ENCODE assay signal across 2 fruit fly cellular contexts in genomic region chr3R:6427619-6428378, dm6.
TF ChIP-seq lines count a peak whose summit lies in the region.

No protein-coding gene starts in this region.

TF ChIP-seq in whole organism, embryonic, 481 proteins besides CTCF, POLR2A, EP300 and RAD21 (continued from another document and continues in another):
- TF ChIP-seq pita (GFP tag; optimal IDR thresholded peaks at IDR 0.05; lab: Kevin White, UChicago) (no peak), ci (GFP tag; IDR thresholded peaks at IDR 0.05; lab: Robert Waterston, UW) (peak; percentile 87; the same call in 2 of the 3 replicates), eve (GFP tag; optimal IDR thresholded peaks at IDR 0.05; lab: Kevin White, UChicago) (peak in 1 of 2 experiments; percentile 64), CoRest (tag; optimal IDR thresholded peaks at IDR 0.05; lab: Kevin White, UChicago) (peak; percentile 50), CG17186 (GFP tag; optimal IDR thresholded peaks at IDR 0.05; lab: Kevin White, UChicago) (no peak), dimm (GFP tag; IDR thresholded peaks at IDR 0.05; lab: Robert Waterston, UW) (no peak), CG7839 (tag; optimal IDR thresholded peaks at IDR 0.05; lab: Kevin White, UChicago) (peak; percentile 72), CG9727 (GFP tag; optimal IDR thresholded peaks at IDR 0.05; lab: Kevin White, UChicago) (peak; percentile 81), ara (GFP tag; IDR thresholded peaks at IDR 0.05; lab: Robert Waterston, UW) (peak; percentile 69; the same call in 1 of the 2 replicates), CG12104 (GFP tag; optimal IDR thresholded peaks at IDR 0.05; lab: Kevin White, UChicago) (peak; percentile 53), danr (GFP tag; IDR thresholded peaks at IDR 0.05; lab: Robert Waterston, UW) (no peak), HLH54F (GFP tag; optimal IDR thresholded peaks at IDR 0.05; lab: Kevin White, UChicago) (no peak), rib (GFP tag; IDR thresholded peaks at IDR 0.05; lab: Robert Waterston, UW) (no peak), pho (GFP tag; optimal IDR thresholded peaks at IDR 0.05; lab: Kevin White, UChicago) (peak; percentile 11), Sin3A (optimal IDR thresholded peaks at IDR 0.05; lab: Kevin White, UChicago) (no peak), Aef1 (GFP tag; IDR thresholded peaks at IDR 0.05; lab: Robert Waterston, UW) (0 out of 3 replicates have a peak, but pooled peaks have one; percentile 33), CG11504 (tag; optimal IDR thresholded peaks at IDR 0.05; lab: Kevin White, UChicago) (peak; percentile 78), Deaf1 (tag; optimal IDR thresholded peaks at IDR 0.05; lab: Kevin White, UChicago) (peak; percentile 21), CG30431 (GFP tag; optimal IDR thresholded peaks at IDR 0.05; lab: Kevin White, UChicago) (peak; percentile 49), dpn (GFP tag; optimal IDR thresholded peaks at IDR 0.05; lab: Kevin White, UChicago) (peak; percentile 47 to 62), cad (GFP tag; optimal IDR thresholded peaks at IDR 0.05; lab: Kevin White, UChicago) (no peak), otp (GFP tag; IDR thresholded peaks at IDR 0.05; lab: Robert Waterston, UW) (peak; percentile 21; the same call in 1 of the 3 replicates), fd3F (GFP tag; optimal IDR thresholded peaks at IDR 0.05; lab: Kevin White, UChicago) (peak; percentile 9), E2f2 (GFP tag; IDR thresholded peaks at IDR 0.05; lab: Robert Waterston, UW) (peak; percentile 41; the same call in 1 of the 2 replicates), pum (GFP tag; optimal IDR thresholded peaks at IDR 0.05; lab: Kevin White, UChicago) (peak; percentile 18), zen (tag; optimal IDR thresholded peaks at IDR 0.05; lab: Kevin White, UChicago) (no peak), CG31388 (GFP tag; optimal IDR thresholded peaks at IDR 0.05; lab: Kevin White, UChicago) (no peak), CG3726 (GFP tag; IDR thresholded peaks at IDR 0.05; lab: Robert Waterston, UW) (no peak), CG14710 (tag; optimal IDR thresholded peaks at IDR 0.05; lab: Kevin White, UChicago) (peak; percentile 67), Mes4 (GFP tag; optimal IDR thresholded peaks at IDR 0.05; lab: Kevin White, UChicago) (peak; percentile 5), Hr51 (GFP tag; optimal IDR thresholded peaks at IDR 0.05; lab: Kevin White, UChicago) (peak; percentile 14 to 77), Ssrp (tag; optimal IDR thresholded peaks at IDR 0.05; lab: Kevin White, UChicago) (peak; percentile 57), chm (GFP tag; IDR thresholded peaks at IDR 0.05; lab: Robert Waterston, UW) (no peak), crol (GFP tag; IDR thresholded peaks at IDR 0.05; lab: Robert Waterston, UW) (peak; percentile 56), Hey (tag; optimal IDR thresholded peaks at IDR 0.05; lab: Kevin White, UChicago) (peak; percentile 55), HHEX (GFP tag; optimal IDR thresholded peaks at IDR 0.05; lab: Kevin White, UChicago) (peak; percentile 59), sima (GFP tag; optimal IDR thresholded peaks at IDR 0.05; lab: Kevin White, UChicago) (no peak), MESR4 (GFP tag; optimal IDR thresholded peaks at IDR 0.05; lab: Kevin White, UChicago) (no peak), ase (GFP tag; IDR thresholded peaks at IDR 0.05; lab: Robert Waterston, UW) (peak; percentile 62; the same call in 2 of the 3 replicates), Mrtf (GFP tag; IDR thresholded peaks at IDR 0.05; lab: Robert Waterston, UW) (no peak), exex (tag; optimal IDR thresholded peaks at IDR 0.05; lab: Kevin White, UChicago) (no peak), Awh (GFP tag; IDR thresholded peaks at IDR 0.05; lab: Robert Waterston, UW) (peak; percentile 26; the same call in 1 of the 2 replicates), stc (GFP tag; IDR thresholded peaks at IDR 0.05; lab: Robert Waterston, UW) (peak; percentile 69), CG6689 (GFP tag; IDR thresholded peaks at IDR 0.05; lab: Robert Waterston, UW) (peak; percentile 79), YL-1 (GFP tag; optimal IDR thresholded peaks at IDR 0.05; lab: Kevin White, UChicago) (no peak), grau (tag; optimal IDR thresholded peaks at IDR 0.05; lab: Kevin White, UChicago) (peak; percentile 63), CG4328 (GFP tag; optimal IDR thresholded peaks at IDR 0.05; lab: Kevin White, UChicago) (no peak), Sox102F (GFP tag; optimal IDR thresholded peaks at IDR 0.05; lab: Kevin White, UChicago) (peak; percentile 80), nom (GFP tag; optimal IDR thresholded peaks at IDR 0.05; lab: Kevin White, UChicago) (no peak), CG10321 (GFP tag; IDR thresholded peaks at IDR 0.05; lab: Robert Waterston, UW) (no peak), CG31224 (GFP tag; IDR thresholded peaks at IDR 0.05; lab: Robert Waterston, UW) (peak; percentile 28; the same call in 1 of the 2 replicates), sc (optimal IDR thresholded peaks at IDR 0.05; lab: Kevin White, UChicago) (no peak), sc (GFP tag; optimal IDR thresholded peaks at IDR 0.05; lab: Kevin White, UChicago) (peak; percentile 62), MBD-R2 (GFP tag; IDR thresholded peaks at IDR 0.05; lab: Robert Waterston, UW) (peak; percentile 42; the same call in 1 of the 2 replicates), Fer3 (tag; optimal IDR thresholded peaks at IDR 0.05; lab: Kevin White, UChicago) (peak; percentile 50), stwl (tag; optimal IDR thresholded peaks at IDR 0.05; lab: Kevin White, UChicago) (peak; percentile 64), GATAe (GFP tag; conservative IDR thresholded peaks at IDR 0.05; lab: Robert Waterston, UW) (no peak), usp (GFP tag; optimal IDR thresholded peaks at IDR 0.05; lab: Kevin White, UChicago) (no peak), CG9609 (GFP tag; optimal IDR thresholded peaks at IDR 0.05; lab: Kevin White, UChicago) (peak; percentile 43), Gsc (GFP tag; IDR thresholded peaks at IDR 0.05; lab: Robert Waterston, UW) (no peak), sens (GFP tag; lab: Kevin White, UChicago) (peak; percentile 89), CG1603 (tag; optimal IDR thresholded peaks at IDR 0.05; lab: Kevin White, UChicago) (peak; percentile 75), CG11247 (GFP tag; IDR thresholded peaks at IDR 0.05; lab: Robert Waterston, UW) (peak; percentile 29; the same call in 1 of the 2 replicates), TFAM (GFP tag; optimal IDR thresholded peaks at IDR 0.05; lab: Kevin White, UChicago) (no peak), lov (optimal IDR thresholded peaks at IDR 0.05; lab: Kevin White, UChicago) (no peak), lov (GFP tag; IDR thresholded peaks at IDR 0.05; lab: Robert Waterston, UW) (0 out of 3 replicates have a peak, but pooled peaks have one; percentile 69)

TF ChIP-seq in whole organism, prepupa, 60 proteins besides CTCF, POLR2A, EP300 and RAD21 (continued from another document):
- TF ChIP-seq net (GFP tag; optimal IDR thresholded peaks at IDR 0.05; lab: Kevin White, UChicago) (peak; percentile 14), cyc (GFP tag; optimal IDR thresholded peaks at IDR 0.05; lab: Kevin White, UChicago) (peak; percentile 49), CG1621 (tag; optimal IDR thresholded peaks at IDR 0.05; lab: Kevin White, UChicago) (peak; percentile 23), fd85E (GFP tag; optimal IDR thresholded peaks at IDR 0.05; lab: Kevin White, UChicago) (no peak), CG34406 (GFP tag; optimal IDR thresholded peaks at IDR 0.05; lab: Kevin White, UChicago) (peak; percentile 29), CG4318 (GFP tag; optimal IDR thresholded peaks at IDR 0.05; lab: Kevin White, UChicago) (no peak), Eip78C (GFP tag; lab: Kevin White, UChicago) (peak; percentile 91), Lpt (GFP tag; optimal IDR thresholded peaks at IDR 0.05; lab: Kevin White, UChicago) (no peak), CG3919 (GFP tag; optimal IDR thresholded peaks at IDR 0.05; lab: Kevin White, UChicago) (peak; percentile 52), Sox14 (GFP tag; optimal IDR thresholded peaks at IDR 0.05; lab: Kevin White, UChicago) (peak; percentile 61), Ets96B (tag; optimal IDR thresholded peaks at IDR 0.05; lab: Kevin White, UChicago) (peak; percentile 61), CG6163 (GFP tag; IDR thresholded peaks at IDR 0.05; lab: Robert Waterston, UW) (peak; percentile 74; the same call in 2 of the 3 replicates), CG16779 (tag; optimal IDR thresholded peaks at IDR 0.05; lab: Kevin White, UChicago) (no peak), Ets21C (GFP tag; optimal IDR thresholded peaks at IDR 0.05; lab: Kevin White, UChicago) (peak; percentile 23), salr (GFP tag; optimal IDR thresholded peaks at IDR 0.05; lab: Kevin White, UChicago) (peak in 1 of 2 experiments; percentile 24), Blimp-1 (GFP tag; optimal IDR thresholded peaks at IDR 0.05; lab: Kevin White, UChicago) (no peak), Sox102F (GFP tag; optimal IDR thresholded peaks at IDR 0.05; lab: Kevin White, UChicago) (peak; percentile 35), CG31627 (GFP tag; optimal IDR thresholded peaks at IDR 0.05; lab: Kevin White, UChicago) (peak; percentile 48), svp (GFP tag; lab: Kevin White, UChicago) (peak; percentile 71), ss (GFP tag; optimal IDR thresholded peaks at IDR 0.05; lab: Kevin White, UChicago) (peak; percentile 17 to 26), Hr4 (GFP tag; optimal IDR thresholded peaks at IDR 0.05; lab: Kevin White, UChicago) (peak; percentile 38), CG3032 (tag; optimal IDR thresholded peaks at IDR 0.05; lab: Kevin White, UChicago) (peak; percentile 59), dsx (GFP tag; optimal IDR thresholded peaks at IDR 0.05; lab: Kevin White, UChicago; ENCODE audit: poor library complexity, severe bottlenecking) (peak; percentile 15), CG6276 (GFP tag; optimal IDR thresholded peaks at IDR 0.05; lab: Kevin White, UChicago) (peak; percentile 9), Gug (GFP tag; IDR thresholded peaks at IDR 0.05; lab: Robert Waterston, UW) (no peak), CG8319 (GFP tag; optimal IDR thresholded peaks at IDR 0.05; lab: Kevin White, UChicago) (peak; percentile 27), CG6808 (GFP tag; optimal IDR thresholded peaks at IDR 0.05; lab: Kevin White, UChicago) (peak; percentile 3), CG6854 (GFP tag; optimal IDR thresholded peaks at IDR 0.05; lab: Kevin White, UChicago) (no peak), eg (GFP tag; IDR thresholded peaks at IDR 0.05; lab: Robert Waterston, UW) (peak; percentile 34; the same call in 1 of the 3 replicates), CG10631 (GFP tag; optimal IDR thresholded peaks at IDR 0.05; lab: Kevin White, UChicago) (peak; percentile 61), CG10669 (GFP tag; optimal IDR thresholded peaks at IDR 0.05; lab: Kevin White, UChicago) (peak; percentile 55), acj6 (GFP tag; optimal IDR thresholded peaks at IDR 0.05; lab: Kevin White, UChicago) (peak; percentile 52), CG6792 (GFP tag; optimal IDR thresholded peaks at IDR 0.05; lab: Kevin White, UChicago) (peak; percentile 51), CG7368 (GFP tag; optimal IDR thresholded peaks at IDR 0.05; lab: Kevin White, UChicago) (peak; percentile 13), Smox (GFP tag; optimal IDR thresholded peaks at IDR 0.05; lab: Kevin White, UChicago) (peak; percentile 58), fd59A (GFP tag; optimal IDR thresholded peaks at IDR 0.05; lab: Kevin White, UChicago) (peak; percentile 26), lz (GFP tag; optimal IDR thresholded peaks at IDR 0.05; lab: Kevin White, UChicago) (peak; percentile 55)
